Worm (Caenorhabditis elegans) whole organism, early embryonic: ENCODE results near the gene acs-1.

Experiments used
- ceh-36 ChIP-seq: sonication (generic microtip); optimal IDR thresholded peaks from 2 replicates; lab custom pipeline; 2016; ENCODE audit warnings: missing genetic modification characterization, inconsistent platforms, missing compliant biosample characterization
- hmg-4 ChIP-seq: fragments of 200-800 bp; sonication (Bioruptor generic); optimal IDR thresholded peaks from 2 replicates; lab custom pipeline; 2018; ENCODE audit warnings: mild to moderate bottlenecking, missing genetic modification characterization, missing compliant biosample characterization
- pes-1 ChIP-seq: fragments of 200-800 bp; sonication (Bioruptor generic); IDR thresholded peaks from 2 replicates; pipeline ENCODE4 v1.3.6; 2022; ENCODE audit warnings: missing genetic modification reagents, missing genetic modification characterization, missing compliant biosample characterization
- sea-1 ChIP-seq: fragments of 200-800 bp; sonication (Bioruptor generic); conservative IDR thresholded peaks from 2 replicates; pipeline ENCODE4 v1.3.6; 2022; ENCODE audit warnings: missing genetic modification characterization, missing compliant biosample characterization

DNA sequence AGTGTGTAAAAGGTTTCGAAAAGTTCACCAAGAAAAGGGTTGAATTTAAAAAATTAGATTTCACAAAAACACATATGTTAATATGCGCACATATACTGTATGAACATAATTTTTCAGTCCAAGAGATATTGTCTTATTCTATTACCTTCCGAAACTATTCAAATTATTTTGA lies 6.7 kb upstream of the acs-1 start, which contains the start of gene F46E10.3:
- no peak for TF ChIP-seq pes-1
- no peak for TF ChIP-seq hmg-4 (GFP tag; lab: Kevin White, UChicago)
- no peak for TF ChIP-seq sea-1
- TF ChIP-seq ceh-36 (tag; lab: Kevin White, UChicago) = no peak
